Worm (Caenorhabditis elegans): ENCODE results near the gene C01G10.6.
"Not testable (repeated sequence)": the region's sequence is repeated elsewhere in the genome, so short reads cannot be mapped to it uniquely, and the experiment has no call there.

Gene C01G10.6

DNA sequence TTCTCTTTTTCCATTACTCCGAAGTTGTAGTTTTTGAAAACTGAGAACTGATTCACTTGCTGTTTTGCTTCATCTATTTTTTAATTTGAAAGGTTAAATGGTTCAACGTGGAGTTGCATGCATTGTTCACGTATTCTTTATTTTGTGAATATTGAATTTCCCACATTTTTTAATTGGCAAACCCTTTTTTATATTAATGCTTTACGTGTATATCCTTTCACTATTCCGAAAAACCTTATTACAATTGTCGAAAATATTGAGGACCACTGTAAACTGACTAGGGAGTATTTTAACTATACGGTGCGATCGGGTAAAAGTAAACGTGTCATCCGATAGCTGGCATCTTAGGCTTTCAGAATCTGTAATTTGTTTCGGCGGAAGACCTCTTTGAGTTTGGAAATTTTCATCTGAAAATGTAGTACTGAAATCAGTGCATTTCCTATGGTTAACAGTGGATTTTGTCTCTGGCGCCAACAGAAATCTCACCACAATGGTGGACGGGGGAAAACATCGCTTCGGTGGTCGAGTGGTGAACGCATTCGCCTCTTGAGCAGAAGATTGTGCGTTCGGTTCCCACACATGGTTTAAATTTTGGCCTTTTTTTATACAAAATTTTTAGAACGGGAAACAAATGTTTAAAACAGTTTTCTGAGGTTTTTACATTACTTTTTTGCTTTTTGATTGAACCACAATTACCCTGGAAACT is 18.6 kb downstream of the C01G10.6 start, which contains the start of gene C01G10.14:
TSS of gene C01G10.14 (minus strand) at position 51 of the 706 bp plus-strand sequence.
- not testable (repeated sequence) for TF ChIP-seq skn-1, aly-2, nhr-237 (tag; optimal IDR thresholded peaks at IDR 0.05)

DNA sequence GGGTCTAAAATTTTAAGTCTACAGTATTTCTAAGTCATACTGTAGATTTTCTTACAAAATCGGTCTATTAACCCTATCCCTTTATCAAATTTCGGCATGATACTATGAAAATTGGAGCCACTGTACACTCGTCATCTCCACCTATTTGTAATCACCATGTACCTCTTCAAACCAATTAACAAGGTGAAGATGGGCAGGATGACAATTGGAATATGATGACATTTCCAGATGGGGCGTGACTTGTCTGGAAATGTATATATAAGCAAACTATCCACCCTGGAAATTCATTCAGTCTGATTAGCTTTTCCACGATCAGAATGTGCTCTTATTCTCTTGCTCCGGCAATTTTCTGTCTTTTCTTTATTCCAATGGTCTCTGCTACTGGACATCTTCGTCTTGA is 21.8 kb downstream of the C01G10.6 start, which contains the start of gene Y75B12A.2:
TSS of gene Y75B12A.2 (plus strand) at position 301 of the 400 bp plus-strand sequence.
- no peak for TF ChIP-seq nhr-23 (tag; optimal IDR thresholded peaks at IDR 0.05)
- TF ChIP-seq skn-1 (tag; optimal IDR thresholded peaks at IDR 0.05) = no peak
- TF ChIP-seq ceh-28 (tag; optimal IDR thresholded peaks at IDR 0.05) = no peak

DNA sequence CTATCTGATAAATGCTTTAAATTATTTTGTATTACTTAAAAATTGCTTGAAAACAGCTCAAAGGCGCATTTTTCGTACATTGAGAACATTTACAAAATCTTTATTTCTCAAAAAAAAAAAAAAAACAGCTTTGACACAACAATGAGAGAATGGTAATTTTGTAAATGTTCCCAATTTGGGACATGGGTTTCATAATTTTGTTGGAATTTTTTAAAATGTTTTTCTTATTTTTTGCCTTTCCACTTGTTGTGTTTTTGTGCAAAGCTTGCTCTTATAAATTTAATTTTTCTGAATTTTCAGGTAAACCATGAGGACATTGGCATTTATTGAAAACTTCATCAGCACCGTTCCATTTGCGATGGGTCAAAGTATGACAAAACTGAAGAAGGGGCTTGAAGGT is 24.2 kb downstream of the C01G10.6 start, which contains the start of gene T01G5.7:
TSS of gene T01G5.7 (plus strand) at position 301 of the 400 bp plus-strand sequence.
- no peak for TF ChIP-seq snpc-4 (tag; optimal IDR thresholded peaks at IDR 0.05)
- no peak for TF ChIP-seq nhr-67 (tag; optimal IDR thresholded peaks at IDR 0.05)
- no peak for TF ChIP-seq ZK546.5 (tag; optimal IDR thresholded peaks at IDR 0.05)
- TF ChIP-seq ceh-82 (tag; optimal IDR thresholded peaks at IDR 0.05) = no peak
- TF ChIP-seq pha-4 (tag; optimal IDR thresholded peaks at IDR 0.05) = no peak
- TF ChIP-seq lin-15B (tag; optimal IDR thresholded peaks at IDR 0.05) = no peak
- TF ChIP-seq nhr-12 (tag; optimal IDR thresholded peaks at IDR 0.05) = no peak
- TF ChIP-seq ceh-28 (tag; optimal IDR thresholded peaks at IDR 0.05) = no peak
- TF ChIP-seq fkh-10 (GFP tag; optimal IDR thresholded peaks at IDR 0.05) = no peak

DNA sequence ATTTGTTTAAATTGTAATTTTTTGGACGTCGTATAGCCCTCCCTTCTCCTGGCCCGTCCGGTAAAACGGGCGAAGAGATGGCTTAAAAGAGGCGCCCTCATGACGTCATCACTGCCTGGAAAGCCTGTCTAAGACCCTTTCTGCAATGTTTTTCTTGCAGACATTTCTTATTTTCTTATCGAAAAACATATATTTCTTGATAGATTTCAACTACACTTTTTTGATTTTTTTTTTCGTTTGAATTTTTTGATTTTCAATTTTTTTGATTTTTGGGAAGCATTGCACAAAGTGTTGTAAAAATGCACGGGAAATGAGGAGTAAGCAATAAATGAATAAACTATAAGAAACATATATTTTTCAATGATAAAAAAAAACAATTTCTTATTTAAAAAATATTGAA is 26.5 kb downstream of the C01G10.6 start, which contains the start of gene T01G5.6:
TSS of gene T01G5.6 (minus strand) at position 101 of the 400 bp plus-strand sequence.
- TF ChIP-seq eor-1 (tag; optimal IDR thresholded peaks at IDR 0.05) = no peak
- TF ChIP-seq zag-1 (tag; optimal IDR thresholded peaks at IDR 0.05) = no peak
- no peak for TF ChIP-seq fkh-2 (tag; optimal IDR thresholded peaks at IDR 0.05)
- no peak for TF ChIP-seq nhr-76 (tag; optimal IDR thresholded peaks at IDR 0.05)
- no peak for TF ChIP-seq ZK546.5 (tag; optimal IDR thresholded peaks at IDR 0.05)
- no peak for TF ChIP-seq tbx-2 (tag; optimal IDR thresholded peaks at IDR 0.05)
- no peak for TF ChIP-seq ceh-16 (tag; optimal IDR thresholded peaks at IDR 0.05)
- no peak for TF ChIP-seq lin-15B (tag; optimal IDR thresholded peaks at IDR 0.05)

DNA sequence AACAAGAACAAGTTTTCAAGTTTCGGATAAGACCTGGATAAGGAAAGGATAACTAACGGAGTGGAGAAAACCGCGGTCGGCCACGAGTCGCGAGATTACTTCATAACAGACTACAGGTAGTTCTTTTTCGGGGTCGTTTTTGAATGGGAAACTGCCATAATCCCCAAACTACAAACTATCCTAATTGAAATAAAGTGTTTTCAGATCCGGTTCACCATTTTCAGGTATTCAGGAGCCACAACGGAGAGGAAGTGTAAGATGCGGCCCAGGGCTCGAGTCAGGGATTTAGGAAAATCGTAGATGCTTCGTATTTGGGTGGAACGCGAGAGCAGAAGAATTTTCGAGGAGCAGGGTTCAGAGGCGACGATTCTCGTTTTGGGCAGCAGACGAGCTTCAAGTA is 28.5 kb downstream of the C01G10.6 start, which contains the start of gene T01G5.8:
TSS of gene T01G5.8 (plus strand) at position 301 of the 400 bp plus-strand sequence.
- not testable (repeated sequence) for TF ChIP-seq ZK546.5, snpc-4, egl-27 (tag; optimal IDR thresholded peaks at IDR 0.05)

DNA sequence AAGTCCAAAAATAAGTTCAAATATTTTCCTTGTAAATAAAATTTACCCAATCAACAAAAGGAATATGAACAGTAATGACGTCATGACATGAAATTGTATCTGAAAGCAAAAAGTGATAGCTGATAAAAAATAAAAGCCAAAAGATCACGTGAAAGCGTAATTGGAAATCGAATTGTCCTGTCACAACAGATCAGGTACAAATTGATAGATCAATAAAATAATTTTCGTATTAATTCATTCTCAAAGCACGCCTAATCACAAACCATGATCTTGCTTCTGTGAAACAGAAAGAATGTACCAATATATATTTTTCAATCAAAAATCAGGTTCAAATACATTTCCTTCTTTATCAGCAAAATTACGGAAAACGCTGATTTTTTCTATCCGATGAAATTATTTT is 32.1 kb downstream of the C01G10.6 start, which contains the start of gene flor-1:
TSS of gene flor-1 (minus strand) at position 101 of the 400 bp plus-strand sequence.
- TF ChIP-seq elt-3 (tag; optimal IDR thresholded peaks at IDR 0.05) (no peak), skn-1 (tag; optimal IDR thresholded peaks at IDR 0.05) (no peak), fos-1 (tag; optimal IDR thresholded peaks at IDR 0.05) (no peak), zag-1 (tag; optimal IDR thresholded peaks at IDR 0.05) (no peak)

DNA sequence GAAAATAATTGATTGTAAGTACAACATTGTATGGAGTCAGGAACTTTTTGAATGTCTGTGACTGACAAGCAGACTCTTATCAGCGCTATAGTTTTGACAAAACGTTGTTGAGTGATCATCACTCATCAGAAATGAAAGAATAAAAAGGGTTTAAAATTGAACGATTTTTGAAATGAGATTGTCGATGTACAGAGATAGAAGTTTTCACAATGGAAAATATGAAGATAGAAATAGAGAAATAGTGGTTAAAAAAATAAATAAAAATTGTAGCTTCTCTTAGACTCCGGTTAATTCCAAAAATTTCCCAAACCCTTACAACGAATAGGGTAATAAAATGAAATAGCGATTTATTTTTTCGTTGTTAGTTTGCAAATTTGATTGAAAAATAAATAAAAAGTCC is 37.7 kb downstream of the C01G10.6 start, which contains the start of gene ugt-30:
TSS of gene ugt-30 (minus strand) at position 101 of the 400 bp plus-strand sequence.
- TF ChIP-seq lsy-12, mml-1, R02D3.7 (tag; optimal IDR thresholded peaks at IDR 0.05): not testable (repeated sequence)

DNA sequence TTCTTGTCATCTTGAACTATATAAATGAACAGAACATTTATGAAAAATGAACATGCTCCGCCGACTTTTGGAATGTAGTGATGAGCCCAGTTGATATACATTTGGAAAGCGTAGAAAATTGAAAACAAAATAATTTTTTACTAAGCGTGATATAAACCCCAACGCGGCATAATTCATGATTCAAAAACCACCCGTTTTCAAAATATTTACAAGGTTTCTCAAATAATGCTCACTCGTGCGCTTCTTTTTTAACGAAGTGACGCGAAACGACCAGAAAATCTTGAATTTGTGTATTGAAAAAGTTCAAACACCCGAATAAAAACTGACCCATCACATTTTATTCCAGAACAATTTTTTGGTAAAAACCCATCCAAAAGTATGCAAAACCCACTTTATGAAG is 40.0 kb downstream of the C01G10.6 start, which contains the start of gene srj-27:
TSS of gene srj-27 (minus strand) at position 101 of the 400 bp plus-strand sequence.
- TF ChIP-seq pqm-1 (tag; optimal IDR thresholded peaks at IDR 0.05) (no peak), nhr-237 (tag; optimal IDR thresholded peaks at IDR 0.05) (no peak), sea-2 (GFP tag; optimal IDR thresholded peaks at IDR 0.05) (no peak), jun-1 (tag; optimal IDR thresholded peaks at IDR 0.05) (no peak), ZK546.5 (tag; optimal IDR thresholded peaks at IDR 0.05) (no peak)
